Worm (Caenorhabditis elegans): Measurements from ENCODE around the gene hmgs-1.

DNA sequence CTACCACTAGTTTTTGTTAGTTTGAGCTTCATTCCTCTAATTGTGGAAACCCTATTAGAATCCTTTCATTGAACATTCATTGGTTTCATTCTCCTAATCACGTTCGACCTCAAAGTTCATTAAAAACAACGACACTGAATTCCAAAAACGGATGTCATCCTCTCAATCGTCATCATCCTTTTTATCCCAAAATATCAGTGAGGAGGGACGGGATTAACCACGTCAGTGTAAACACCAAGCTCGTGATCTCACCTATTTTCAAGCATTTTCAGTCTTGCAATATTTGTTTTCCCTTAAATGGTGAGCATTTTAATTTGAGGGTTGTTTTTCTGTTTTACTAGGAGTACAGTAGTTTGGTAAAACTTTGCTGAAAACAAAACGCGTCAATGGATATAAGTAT, 20.1 kb upstream of the hmgs-1 start:
- TF ChIP-seq lsy-2 (tag; optimal IDR thresholded peaks at IDR 0.05) = no peak
- TF ChIP-seq elt-3 (tag; optimal IDR thresholded peaks at IDR 0.05) = no peak
